Fruit fly (Drosophila melanogaster): ENCODE results near the gene CG18641.

The CG18641 gene

DNA sequence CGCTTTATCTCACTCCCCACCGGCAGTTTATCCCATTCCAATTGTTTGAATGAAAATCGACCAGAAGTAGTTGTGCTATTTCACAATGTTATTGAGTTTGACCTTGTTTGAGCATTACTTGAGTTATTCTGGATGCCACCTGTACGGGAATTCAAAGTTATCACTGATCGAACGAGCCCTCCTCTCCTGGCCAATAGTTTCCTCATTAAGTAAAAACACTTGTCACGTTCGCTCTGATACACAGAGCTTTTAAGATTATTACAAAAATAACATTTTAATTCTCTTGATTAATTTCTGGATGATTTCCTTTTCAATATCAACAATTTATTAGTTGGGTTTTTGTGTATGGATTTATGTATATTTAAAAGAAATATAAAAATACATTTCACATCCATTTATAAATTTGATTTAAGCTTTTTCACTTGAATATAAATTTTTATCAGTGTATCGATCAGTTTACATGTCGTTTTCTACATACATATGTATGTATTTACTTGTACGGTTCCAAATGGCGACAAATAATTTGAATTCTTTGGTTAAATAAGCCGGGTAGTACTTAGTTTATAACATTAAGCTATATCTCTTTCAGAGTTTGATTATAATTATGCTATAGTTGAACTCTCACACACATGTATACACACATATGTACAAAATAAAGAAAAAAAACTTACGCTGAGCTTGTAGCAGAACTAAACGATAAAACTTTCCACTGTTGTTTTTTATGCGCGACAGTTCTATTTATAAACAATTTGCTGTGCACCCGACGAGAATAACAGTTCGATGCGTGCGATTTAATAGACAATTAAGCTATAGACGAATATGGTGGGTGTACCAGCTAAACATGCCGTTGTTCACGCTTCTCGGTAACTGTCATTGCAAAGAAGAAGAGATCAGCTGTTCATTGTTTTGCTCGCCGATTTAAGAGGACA, 41.0 kb downstream of the CG18641 start, which contains the start of the genes CG3609 and CG15390 (continued):
- TF ChIP-seq Adf1 (GFP tag; IDR thresholded peaks at IDR 0.05) (peak; percentile 52; the same call in 1 of the 2 replicates), CG6813 (GFP tag; optimal IDR thresholded peaks at IDR 0.05) (peak; percentile 33), CG17359 (tag; optimal IDR thresholded peaks at IDR 0.05) (peak; percentile 62), klu (GFP tag; IDR thresholded peaks at IDR 0.05) (no peak), Dek (tag; optimal IDR thresholded peaks at IDR 0.05) (peak; percentile 82), CG9876 (GFP tag; optimal IDR thresholded peaks at IDR 0.05) (peak; percentile 75), Med (GFP tag) (peak; percentile 99), az2 (GFP tag; optimal IDR thresholded peaks at IDR 0.05) (peak; percentile 99), Fer1 (GFP tag; optimal IDR thresholded peaks at IDR 0.05) (peak; percentile 72), sqz (GFP tag; optimal IDR thresholded peaks at IDR 0.05) (peak; percentile 79), ham (GFP tag; IDR thresholded peaks at IDR 0.05) (no peak; the same call in 1 of the 2 replicates), HmgZ (tag; optimal IDR thresholded peaks at IDR 0.05) (peak; percentile 87), CG18619 (GFP tag; optimal IDR thresholded peaks at IDR 0.05) (peak; percentile 69), CG11560 (tag; IDR thresholded peaks at IDR 0.05) (peak; percentile 68), CG43689 (GFP tag; IDR thresholded peaks at IDR 0.05) (0 out of 2 replicates have a peak, but pooled peaks have one; percentile 9), CG10565 (GFP tag; optimal IDR thresholded peaks at IDR 0.05) (no peak), lov (optimal IDR thresholded peaks at IDR 0.05) (no peak), lov (GFP tag; IDR thresholded peaks at IDR 0.05) (peak; percentile 30; the same call in 2 of the 3 replicates), CG17385 (GFP tag; optimal IDR thresholded peaks at IDR 0.05) (peak; percentile 99), H15 (GFP tag; IDR thresholded peaks at IDR 0.05) (peak; percentile 74; the same call in 2 of the 3 replicates), unc-4 (GFP tag; IDR thresholded peaks at IDR 0.05; ENCODE audit: partially characterized antibody) (peak; percentile 55; the same call in 1 of the 2 replicates), CG6791 (GFP tag; IDR thresholded peaks at IDR 0.05; ENCODE audit: partially characterized antibody) (peak; percentile 39; the same call in 1 of the 3 replicates), CG34224 (GFP tag; IDR thresholded peaks at IDR 0.05; ENCODE audit: partially characterized antibody) (peak; percentile 51; the same call in 1 of the 3 replicates), CG1529 (GFP tag; optimal IDR thresholded peaks at IDR 0.05) (peak; percentile 23), Dref (GFP tag; IDR thresholded peaks at IDR 0.05) (peak; percentile 50), CG6689 (GFP tag; IDR thresholded peaks at IDR 0.05) (peak; percentile 47), Ssrp (tag; optimal IDR thresholded peaks at IDR 0.05) (peak; percentile 45), CG33213 (GFP tag; optimal IDR thresholded peaks at IDR 0.05) (peak; percentile 91), al (GFP tag; IDR thresholded peaks at IDR 0.05) (peak; percentile 82), dati (GFP tag; IDR thresholded peaks at IDR 0.05) (peak; percentile 74; the same call in 1 of the 2 replicates), gcm (GFP tag; optimal IDR thresholded peaks at IDR 0.05) (peak; percentile 54), Doc3 (GFP tag; IDR thresholded peaks at IDR 0.05; ENCODE audit: partially characterized antibody) (no peak), CG4707 (GFP tag; optimal IDR thresholded peaks at IDR 0.05) (peak; percentile 76), CG31224 (GFP tag; IDR thresholded peaks at IDR 0.05) (peak; percentile 70), jumu (GFP tag; optimal IDR thresholded peaks at IDR 0.05) (peak; percentile 91), CG5953 (GFP tag; IDR thresholded peaks at IDR 0.05) (peak; percentile 51; the same call in 1 of the 2 replicates), CG12219 (GFP tag; optimal IDR thresholded peaks at IDR 0.05) (peak; percentile 76), Nf-YB (GFP tag; optimal IDR thresholded peaks at IDR 0.05) (peak; percentile 31), bsh (GFP tag; optimal IDR thresholded peaks at IDR 0.05) (peak; percentile 68 to 79), CG10462 (GFP tag; optimal IDR thresholded peaks at IDR 0.05) (peak; percentile 81), dysf (GFP tag; IDR thresholded peaks at IDR 0.05) (peak; percentile 80), D (optimal IDR thresholded peaks at IDR 0.05) (no peak), D (GFP tag; optimal IDR thresholded peaks at IDR 0.05) (peak; percentile 2), CG5180 (GFP tag; optimal IDR thresholded peaks at IDR 0.05) (no peak), Atf6 (GFP tag; IDR thresholded peaks at IDR 0.05) (peak; percentile 80), E2f1 (GFP tag; IDR thresholded peaks at IDR 0.05) (peak; percentile 54), grn (GFP tag; optimal IDR thresholded peaks at IDR 0.05) (peak; percentile 40), Sox100B (GFP tag; optimal IDR thresholded peaks at IDR 0.05) (peak; percentile 58)

Data from whole organism, embryonic.